Fruit fly (Drosophila melanogaster) S2 (cell line): ENCODE measurements around the gene Rac1.
A peak's percentile ranks its signal among the peaks of the same experiment; 100 is the strongest.

ENCODE experiments used
- CG8478 ChIP-seq: fragments of >200 bp; optimal IDR thresholded peaks from 2 replicates; lab custom pipeline; 2018
- CTCF ChIP-seq, 2 experiments: fragments of >200 bp; optimal IDR thresholded peaks; 2 replicates each; lab custom pipeline; 2018

dm6 chr3L:1307005-1307632 lies 4.6 kb upstream of the Rac1 start, which contains the start of the genes Ctr9 and Nt5a:
- no peak for TF ChIP-seq CG8478 (lab: Kevin White, UChicago)
- TF ChIP-seq CTCF (optimal IDR thresholded peaks at IDR 0.05; lab: Kevin White, UChicago) = peak; percentile 31 to 47
